Fruit fly (Drosophila melanogaster) whole organism, embryonic: ENCODE data around the gene Or83a.

Experiments
- CG14710 ChIP-seq: fragments of 200-800 bp; sonication (Bioruptor generic); optimal IDR thresholded peaks from 3 replicates; lab custom pipeline; 2019; ENCODE audit warnings: missing biosample characterization, mild to moderate bottlenecking, missing genetic modification characterization, moderate library complexity
- ERR ChIP-seq: fragments of 200-800 bp; sonication (Bioruptor generic); optimal IDR thresholded peaks from 2 replicates; lab custom pipeline; 2016; ENCODE audit warnings: missing biosample characterization, missing genetic modification characterization
- Ets65A ChIP-seq: fragments of 200-800 bp; sonication (Bioruptor generic); peaks from one replicate; lab custom pipeline; 2016; ENCODE audit warnings: missing biosample characterization, missing genetic modification characterization
- Usf ChIP-seq: fragments of 200-800 bp; sonication (Bioruptor generic); optimal IDR thresholded peaks from 2 replicates; lab custom pipeline; 2017; ENCODE audit warnings: missing genotype, missing biosample characterization, missing genetic modification characterization
- jigr1 ChIP-seq: fragments of 200-800 bp; sonication (Bioruptor generic); IDR thresholded peaks from 3 replicates; pipeline ENCODE4 v1.3.6; 2022; ENCODE audit warnings: missing biosample characterization, missing genetic modification characterization

DNA sequence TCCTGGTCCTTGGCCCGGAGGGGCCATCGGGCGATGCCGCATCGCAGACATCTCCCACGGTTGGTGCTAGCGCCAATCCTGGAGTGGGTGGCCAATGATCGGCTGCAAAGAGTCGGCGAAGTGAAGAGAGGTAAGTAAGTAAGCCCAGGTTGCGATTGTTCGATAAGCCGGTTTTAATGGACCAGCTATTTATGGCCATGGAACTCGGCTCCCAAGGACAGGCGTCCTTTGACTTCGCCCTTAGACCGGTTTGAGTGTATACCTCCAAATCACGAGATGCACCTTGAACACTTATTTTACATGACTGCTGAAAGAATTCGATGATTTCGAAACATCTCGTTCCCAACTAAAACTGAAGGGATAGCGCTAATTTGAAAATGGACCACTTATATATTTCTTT, 13.2 kb downstream of the Or83a start:
- TF ChIP-seq ERR (GFP tag; lab: Kevin White, UChicago) (no peak), CG14710 (tag; lab: Kevin White, UChicago) (no peak), jigr1 (GFP tag; lab: Robert Waterston, UW) (no peak), Ets65A (GFP tag; lab: Kevin White, UChicago) (no peak), Usf (GFP tag; lab: Kevin White, UChicago) (no peak)
